Fruit fly (Drosophila melanogaster) whole organism, pupa: ENCODE results near the gene mge.

Source experiments
- CG12605 ChIP-seq: fragments of 200-800 bp; sonication (Bioruptor generic); IDR thresholded peaks from 2 replicates; pipeline ENCODE4 v1.3.6; 2022; ENCODE audit warnings: missing biosample characterization, missing genetic modification characterization
- CG13204 ChIP-seq: fragments of 200-800 bp; sonication (Bioruptor generic); optimal IDR thresholded peaks from 2 replicates; lab custom pipeline; 2018; ENCODE audit warnings: missing biosample characterization, mild to moderate bottlenecking, missing genetic modification characterization, moderate library complexity
- CG14655 ChIP-seq: fragments of 200-800 bp; sonication (Bioruptor generic); optimal IDR thresholded peaks from 3 replicates; lab custom pipeline; 2017; ENCODE audit warnings: mild to moderate bottlenecking, missing biosample characterization, missing genetic modification reagents, missing genetic modification characterization
- CG17806 ChIP-seq: fragments of 200-800 bp; sonication (Bioruptor generic); optimal IDR thresholded peaks from 2 replicates; lab custom pipeline; 2018; ENCODE audit warnings: missing biosample characterization, mild to moderate bottlenecking, missing genetic modification characterization, moderate library complexity
- CG8159 ChIP-seq: fragments of 200-800 bp; sonication (Bioruptor generic); optimal IDR thresholded peaks from 3 replicates; lab custom pipeline; 2018; ENCODE audit warnings: missing biosample characterization, mild to moderate bottlenecking, missing genetic modification characterization, moderate library complexity
- CG8301 ChIP-seq: fragments of 200-800 bp; sonication (Bioruptor generic); optimal IDR thresholded peaks from 2 replicates; lab custom pipeline; 2018; ENCODE audit warnings: missing biosample characterization, mild to moderate bottlenecking, missing genetic modification characterization
- CG9948 ChIP-seq: fragments of 200-800 bp; sonication (Bioruptor generic); optimal IDR thresholded peaks from 2 replicates; lab custom pipeline; 2018; ENCODE audit warnings: missing biosample characterization, mild to moderate bottlenecking, missing genetic modification characterization, moderate library complexity
- D1 ChIP-seq: fragments of 200-800 bp; sonication (Bioruptor generic); optimal IDR thresholded peaks from 2 replicates; lab custom pipeline; 2018; ENCODE audit warnings: missing biosample characterization, mild to moderate bottlenecking, missing genetic modification characterization, moderate library complexity
- EcR ChIP-seq: fragments of 200-800 bp; sonication (Bioruptor generic); optimal IDR thresholded peaks from 3 replicates; lab custom pipeline; 2019; ENCODE audit warnings: missing biosample characterization, missing genetic modification characterization, mild to moderate bottlenecking, moderate library complexity, missing genetic modification reagents
- Ets98B ChIP-seq: fragments of 200-800 bp; sonication (Bioruptor generic); IDR thresholded peaks from 2 replicates; pipeline ENCODE4 v1.3.6; 2022; ENCODE audit warnings: missing biosample characterization, missing genetic modification characterization
- Pif1A ChIP-seq: fragments of 200-800 bp; sonication (Bioruptor generic); optimal IDR thresholded peaks from 3 replicates; lab custom pipeline; 2016; ENCODE audit warnings: missing biosample characterization, missing genetic modification characterization
- Pif1B ChIP-seq: fragments of 200-800 bp; sonication (Bioruptor generic); optimal IDR thresholded peaks from 3 replicates; lab custom pipeline; 2016; ENCODE audit warnings: missing biosample characterization, missing genetic modification characterization
- gl ChIP-seq: fragments of 200-800 bp; sonication (Bioruptor generic); optimal IDR thresholded peaks from 2 replicates; lab custom pipeline; 2018; ENCODE audit warnings: missing biosample characterization, mild to moderate bottlenecking, missing genetic modification characterization
- rn ChIP-seq: fragments of 200-800 bp; sonication (Bioruptor generic); IDR thresholded peaks from 2 replicates; pipeline ENCODE4 v1.3.6; 2022; ENCODE audit warnings: missing biosample characterization, missing genetic modification characterization

DNA sequence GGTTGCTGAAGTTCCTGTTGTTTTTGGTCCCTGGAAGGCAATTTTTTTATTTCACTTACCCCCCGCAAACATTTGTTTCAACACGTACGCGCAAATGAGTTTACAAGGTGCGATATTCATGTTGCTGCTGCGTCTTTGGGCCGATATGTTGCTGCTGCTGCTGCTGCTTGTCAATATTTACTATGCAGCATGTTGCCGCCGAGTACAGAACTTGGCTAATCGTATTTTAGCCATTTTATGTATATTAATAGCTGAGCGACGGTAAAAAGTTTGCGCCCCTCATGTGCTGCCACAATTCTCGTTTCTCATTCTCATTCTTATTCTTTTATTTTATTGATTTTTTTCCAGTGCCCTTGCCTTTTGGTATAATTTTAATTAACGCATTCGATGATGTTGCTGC, 43.3 kb downstream of the mge start:
- TF ChIP-seq CG9948 (tag; lab: Kevin White, UChicago) (no peak), Ets98B (GFP tag; lab: Robert Waterston, UW) (no peak), rn (no peak), Pif1B (GFP tag; lab: Kevin White, UChicago) (no peak), CG13204 (GFP tag; lab: Kevin White, UChicago) (no peak), CG14655 (GFP tag; lab: Kevin White, UChicago) (no peak), D1 (tag; lab: Kevin White, UChicago) (no peak), Pif1A (no peak), gl (tag; lab: Kevin White, UChicago) (no peak), EcR (GFP tag; lab: Kevin White, UChicago) (no peak), CG8159 (tag; lab: Kevin White, UChicago) (no peak), CG17806 (tag; lab: Kevin White, UChicago) (no peak), CG8301 (tag; lab: Kevin White, UChicago) (no peak), CG12605 (GFP tag; lab: Robert Waterston, UW) (no peak)
